Fruit fly (Drosophila melanogaster) whole organism, pupa: ENCODE measurements around the gene Pmvk.

Experiments
- CG10348 ChIP-seq: fragments of 200-800 bp; sonication (Bioruptor generic); IDR thresholded peaks from 2 replicates; pipeline ENCODE4 v1.3.6; 2022; ENCODE audit warnings: missing biosample characterization, missing genetic modification characterization
- CG12605 ChIP-seq: fragments of 200-800 bp; sonication (Bioruptor generic); IDR thresholded peaks from 2 replicates; pipeline ENCODE4 v1.3.6; 2022; ENCODE audit warnings: missing biosample characterization, missing genetic modification characterization
- CG13204 ChIP-seq: fragments of 200-800 bp; sonication (Bioruptor generic); optimal IDR thresholded peaks from 2 replicates; lab custom pipeline; 2018; ENCODE audit warnings: missing biosample characterization, mild to moderate bottlenecking, missing genetic modification characterization, moderate library complexity
- CG14655 ChIP-seq: fragments of 200-800 bp; sonication (Bioruptor generic); optimal IDR thresholded peaks from 3 replicates; lab custom pipeline; 2017; ENCODE audit warnings: mild to moderate bottlenecking, missing biosample characterization, missing genetic modification reagents, missing genetic modification characterization
- CG15710 ChIP-seq: fragments of 200-800 bp; sonication (Bioruptor generic); optimal IDR thresholded peaks from 2 replicates; lab custom pipeline; 2018; ENCODE audit warnings: missing biosample characterization, mild to moderate bottlenecking, missing genetic modification characterization, moderate library complexity
- CG17806 ChIP-seq: fragments of 200-800 bp; sonication (Bioruptor generic); optimal IDR thresholded peaks from 2 replicates; lab custom pipeline; 2018; ENCODE audit warnings: missing biosample characterization, mild to moderate bottlenecking, missing genetic modification characterization, moderate library complexity
- CG32121 ChIP-seq: fragments of 200-800 bp; sonication (Bioruptor generic); IDR thresholded peaks from 2 replicates; pipeline ENCODE4 v1.3.6; 2022; ENCODE audit warnings: missing biosample characterization, missing genetic modification characterization
- CG34367 ChIP-seq: fragments of 200-800 bp; sonication (Bioruptor generic); optimal IDR thresholded peaks from 2 replicates; lab custom pipeline; 2018; ENCODE audit warnings: missing biosample characterization, mild to moderate bottlenecking, missing genetic modification characterization
- CG4496 ChIP-seq: fragments of 200-800 bp; sonication (Bioruptor generic); IDR thresholded peaks from 3 replicates; pipeline ENCODE4 v1.3.6; 2022; ENCODE audit warnings: missing biosample characterization, missing genetic modification characterization
- CG8159 ChIP-seq: fragments of 200-800 bp; sonication (Bioruptor generic); optimal IDR thresholded peaks from 3 replicates; lab custom pipeline; 2018; ENCODE audit warnings: missing biosample characterization, mild to moderate bottlenecking, missing genetic modification characterization, moderate library complexity
- CG8301 ChIP-seq: fragments of 200-800 bp; sonication (Bioruptor generic); optimal IDR thresholded peaks from 2 replicates; lab custom pipeline; 2018; ENCODE audit warnings: missing biosample characterization, mild to moderate bottlenecking, missing genetic modification characterization
- CG9948 ChIP-seq: fragments of 200-800 bp; sonication (Bioruptor generic); optimal IDR thresholded peaks from 2 replicates; lab custom pipeline; 2018; ENCODE audit warnings: missing biosample characterization, mild to moderate bottlenecking, missing genetic modification characterization, moderate library complexity
- D1 ChIP-seq: fragments of 200-800 bp; sonication (Bioruptor generic); optimal IDR thresholded peaks from 2 replicates; lab custom pipeline; 2018; ENCODE audit warnings: missing biosample characterization, mild to moderate bottlenecking, missing genetic modification characterization, moderate library complexity
- EcR ChIP-seq: fragments of 200-800 bp; sonication (Bioruptor generic); optimal IDR thresholded peaks from 3 replicates; lab custom pipeline; 2019; ENCODE audit warnings: missing biosample characterization, missing genetic modification characterization, mild to moderate bottlenecking, moderate library complexity, missing genetic modification reagents
- Ets98B ChIP-seq: fragments of 200-800 bp; sonication (Bioruptor generic); IDR thresholded peaks from 2 replicates; pipeline ENCODE4 v1.3.6; 2022; ENCODE audit warnings: missing biosample characterization, missing genetic modification characterization
- Pif1A ChIP-seq: fragments of 200-800 bp; sonication (Bioruptor generic); optimal IDR thresholded peaks from 3 replicates; lab custom pipeline; 2016; ENCODE audit warnings: missing biosample characterization, missing genetic modification characterization
- Pif1B ChIP-seq: fragments of 200-800 bp; sonication (Bioruptor generic); optimal IDR thresholded peaks from 3 replicates; lab custom pipeline; 2016; ENCODE audit warnings: missing biosample characterization, missing genetic modification characterization
- Snoo ChIP-seq: fragments of 200-800 bp; sonication (Bioruptor generic); optimal IDR thresholded peaks from 3 replicates; lab custom pipeline; 2017; ENCODE audit warnings: missing biosample characterization, mild to moderate bottlenecking, missing genetic modification characterization, inconsistent platforms
- fd96Ca ChIP-seq: fragments of 200-800 bp; sonication (Bioruptor generic); IDR thresholded peaks from 3 replicates; pipeline ENCODE4 v1.3.6; 2022; ENCODE audit warnings: missing biosample characterization, missing genetic modification characterization
- gl ChIP-seq: fragments of 200-800 bp; sonication (Bioruptor generic); optimal IDR thresholded peaks from 2 replicates; lab custom pipeline; 2018; ENCODE audit warnings: missing biosample characterization, mild to moderate bottlenecking, missing genetic modification characterization
- rn ChIP-seq: fragments of 200-800 bp; sonication (Bioruptor generic); IDR thresholded peaks from 2 replicates; pipeline ENCODE4 v1.3.6; 2022; ENCODE audit warnings: missing biosample characterization, missing genetic modification characterization

Pmvk gene

dm6 chr2L:19577187-19577765 lies 2.9 kb downstream of the Pmvk start, which contains the start of the genes spi and msb1l:
Gene spi, minus strand, starts transcription at chr2L:19577315.
Gene msb1l, plus strand, starts transcription at chr2L:19577701.
- no peak for TF ChIP-seq CG17806 (tag; lab: Kevin White, UChicago)
- TF ChIP-seq CG15710 (tag; lab: Kevin White, UChicago) = peak; percentile 41
- no peak for TF ChIP-seq Ets98B (GFP tag; lab: Robert Waterston, UW)
- no peak for TF ChIP-seq Pif1B (GFP tag; lab: Kevin White, UChicago)
- TF ChIP-seq CG8301 = no peak
- no peak for TF ChIP-seq Pif1A
- peak; percentile 5 for TF ChIP-seq CG8159
- TF ChIP-seq fd96Ca (GFP tag; lab: Robert Waterston, UW) = no peak

- TF ChIP-seq CG34367 (tag; lab: Kevin White, UChicago) (peak; percentile 15), Ets98B (GFP tag; lab: Robert Waterston, UW) (peak; percentile 8; the same call in 1 of the 2 replicates), gl (no peak), CG17806 (tag; lab: Kevin White, UChicago) (no peak), CG14655 (no peak), CG32121 (peak; percentile 12), CG15710 (tag; lab: Kevin White, UChicago) (no peak), CG9948 (tag; lab: Kevin White, UChicago) (no peak), CG8159 (peak; percentile 6), Snoo (tag; lab: Kevin White, UChicago) (no peak), fd96Ca (GFP tag; lab: Robert Waterston, UW) (0 out of 3 replicates have a peak, but pooled peaks have one; percentile 19), Pif1B (GFP tag; lab: Kevin White, UChicago) (no peak), CG4496 (GFP tag; lab: Robert Waterston, UW) (no peak), CG12605 (GFP tag; lab: Robert Waterston, UW) (0 out of 2 replicates have a peak, but pooled peaks have one; percentile 18), CG13204 (no peak), rn (no peak)
Observed at dm6 chr2L:19576299-19576971, 3.7 kb downstream of the Pmvk start.

dm6 chr2L:19575626-19576298 lies 4.4 kb downstream of the Pmvk start:
- peak; percentile 95 for TF ChIP-seq CG17806 (tag; lab: Kevin White, UChicago)
- TF ChIP-seq CG14655 = peak; percentile 99
- peak; percentile 97 for TF ChIP-seq CG8159
- peak; percentile 91 for TF ChIP-seq CG13204
- peak; percentile 93 for TF ChIP-seq Pif1B (GFP tag; lab: Kevin White, UChicago)
- TF ChIP-seq gl = peak; percentile 86
- peak; percentile 94 for TF ChIP-seq D1 (tag; lab: Kevin White, UChicago)
- TF ChIP-seq CG34367 (tag; lab: Kevin White, UChicago) = peak; percentile 96
- peak; percentile 43 for TF ChIP-seq EcR (GFP tag; lab: Kevin White, UChicago)
- peak; percentile 92 for TF ChIP-seq CG4496 (GFP tag; lab: Robert Waterston, UW)
- peak; percentile 96 for TF ChIP-seq Pif1A
- TF ChIP-seq CG12605 (GFP tag; lab: Robert Waterston, UW) = peak; percentile 82
- peak; percentile 93 for TF ChIP-seq Snoo (tag; lab: Kevin White, UChicago)
- TF ChIP-seq CG8301 = peak; percentile 98
- TF ChIP-seq CG32121 = peak; percentile 91
- peak; percentile 95 for TF ChIP-seq CG15710 (tag; lab: Kevin White, UChicago)
- TF ChIP-seq rn = peak; percentile 83
- peak; percentile 85 for TF ChIP-seq CG10348
- TF ChIP-seq Ets98B (GFP tag; lab: Robert Waterston, UW) = peak; percentile 88
- TF ChIP-seq CG9948 (tag; lab: Kevin White, UChicago) = peak; percentile 98
- peak; percentile 95 for TF ChIP-seq fd96Ca (GFP tag; lab: Robert Waterston, UW)
- TF ChIP-seq, all 21 proteins: peak for 21

- no peak for TF ChIP-seq CG10348
- peak; percentile 40; the same call in 1 of the 3 replicates for TF ChIP-seq fd96Ca (GFP tag; lab: Robert Waterston, UW)
- TF ChIP-seq EcR (GFP tag; lab: Kevin White, UChicago) = peak; percentile 88
Observed at dm6 chr2L:19574959-19575625, 5.1 kb downstream of the Pmvk start.

dm6 chr2L:19574364-19574763 lies 5.8 kb downstream of the Pmvk start:
- TF ChIP-seq CG13204 (no peak), fd96Ca (GFP tag; lab: Robert Waterston, UW) (peak; percentile 77), CG14655 (peak; percentile 82), D1 (tag; lab: Kevin White, UChicago) (no peak), gl (peak; percentile 6), CG8159 (peak; percentile 42), rn (0 out of 2 replicates have a peak, but pooled peaks have one; percentile 29), CG32121 (0 out of 2 replicates have a peak, but pooled peaks have one; percentile 16), CG12605 (GFP tag; lab: Robert Waterston, UW) (no peak), CG17806 (tag; lab: Kevin White, UChicago) (peak; percentile 60), CG15710 (tag; lab: Kevin White, UChicago) (no peak), Pif1A (peak; percentile 58), EcR (GFP tag; lab: Kevin White, UChicago) (peak; percentile 93), CG34367 (tag; lab: Kevin White, UChicago) (peak; percentile 37), CG9948 (tag; lab: Kevin White, UChicago) (peak; percentile 42), Ets98B (GFP tag; lab: Robert Waterston, UW) (no peak), CG8301 (peak; percentile 75), Pif1B (GFP tag; lab: Kevin White, UChicago) (peak; percentile 39), Snoo (tag; lab: Kevin White, UChicago) (peak; percentile 4), CG4496 (GFP tag; lab: Robert Waterston, UW) (peak; percentile 77), CG10348 (no peak)
